Fruit fly (Drosophila melanogaster) whole organism, pupa: ENCODE results near the gene CG2983.

ENCODE experiments used
- CG12605 ChIP-seq: fragments of 200-800 bp; sonication (Bioruptor generic); IDR thresholded peaks from 2 replicates; pipeline ENCODE4 v1.3.6; 2022; ENCODE audit warnings: missing biosample characterization, missing genetic modification characterization
- CG32121 ChIP-seq: fragments of 200-800 bp; sonication (Bioruptor generic); IDR thresholded peaks from 2 replicates; pipeline ENCODE4 v1.3.6; 2022; ENCODE audit warnings: missing biosample characterization, missing genetic modification characterization
- CG34367 ChIP-seq: fragments of 200-800 bp; sonication (Bioruptor generic); optimal IDR thresholded peaks from 2 replicates; lab custom pipeline; 2018; ENCODE audit warnings: missing biosample characterization, mild to moderate bottlenecking, missing genetic modification characterization
- EcR ChIP-seq: fragments of 200-800 bp; sonication (Bioruptor generic); optimal IDR thresholded peaks from 3 replicates; lab custom pipeline; 2019; ENCODE audit warnings: missing biosample characterization, missing genetic modification characterization, mild to moderate bottlenecking, moderate library complexity, missing genetic modification reagents
- Ets98B ChIP-seq: fragments of 200-800 bp; sonication (Bioruptor generic); IDR thresholded peaks from 2 replicates; pipeline ENCODE4 v1.3.6; 2022; ENCODE audit warnings: missing biosample characterization, missing genetic modification characterization

- TF ChIP-seq CG34367 (tag; lab: Kevin White, UChicago), result no peak
- no peak for TF ChIP-seq CG32121 (GFP tag; lab: Robert Waterston, UW)
- TF ChIP-seq CG12605 (GFP tag; lab: Robert Waterston, UW), result no peak
- TF ChIP-seq EcR (GFP tag; lab: Kevin White, UChicago), result no peak
- no peak for TF ChIP-seq Ets98B (GFP tag; lab: Robert Waterston, UW)
Observed at dm6 chr2L:2839850-2840249, 7.6 kb upstream of the CG2983 start, which contains the start of gene CG2975.
